Worm (Caenorhabditis elegans): ENCODE results near the gene Y59A8B.26.
"Not testable (repeated sequence)": the region's sequence is repeated elsewhere in the genome, so short reads cannot be mapped to it uniquely, and the experiment has no call there.

Gene Y59A8B.26

DNA sequence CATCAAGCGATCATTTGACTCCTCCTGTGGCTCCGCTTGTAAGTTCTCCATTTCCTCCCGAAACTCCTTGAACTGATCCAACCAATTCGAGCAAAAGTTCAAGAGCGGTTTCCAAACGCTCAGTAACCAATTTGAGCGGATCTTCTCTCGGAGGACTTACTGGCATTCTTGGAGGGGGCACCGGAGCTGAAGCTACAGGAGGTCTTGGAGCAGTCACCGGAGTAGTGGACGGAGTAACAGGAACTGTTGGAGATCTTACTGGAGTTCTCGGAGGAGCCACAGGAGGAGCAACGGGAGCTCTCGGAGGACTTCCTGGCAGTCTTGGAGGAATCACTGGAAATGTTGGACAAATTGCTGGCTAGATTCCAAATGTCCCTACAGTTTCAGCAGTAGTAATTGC, 2.0 kb downstream of the Y59A8B.26 start:
- no peak for TF ChIP-seq lin-39 (tag; optimal IDR thresholded peaks at IDR 0.05)

- TF ChIP-seq aly-2 (tag; optimal IDR thresholded peaks at IDR 0.05); nhr-76 (tag; optimal IDR thresholded peaks at IDR 0.05); ama-1 (optimal IDR thresholded peaks at IDR 0.05): not testable (repeated sequence)
These were observed 3.7 kb downstream of the Y59A8B.26 start, which contains the start of gene Y59A8B.19 for ce11 chrV:18006930-18007329. Y59A8B.19 (plus strand) TSS chrV:18007230.

ce11 chrV:18003876-18004275, 6.8 kb downstream of the Y59A8B.26 start:
- TF ChIP-seq elt-3 (tag; optimal IDR thresholded peaks at IDR 0.05) = peak in 1 of 3 experiments; percentile 1
- no peak for TF ChIP-seq nhr-25 (tag; optimal IDR thresholded peaks at IDR 0.05)
- no peak for TF ChIP-seq pha-4 (tag; optimal IDR thresholded peaks at IDR 0.05)
- TF ChIP-seq nhr-23 (tag; optimal IDR thresholded peaks at IDR 0.05) = peak; percentile 1

DNA sequence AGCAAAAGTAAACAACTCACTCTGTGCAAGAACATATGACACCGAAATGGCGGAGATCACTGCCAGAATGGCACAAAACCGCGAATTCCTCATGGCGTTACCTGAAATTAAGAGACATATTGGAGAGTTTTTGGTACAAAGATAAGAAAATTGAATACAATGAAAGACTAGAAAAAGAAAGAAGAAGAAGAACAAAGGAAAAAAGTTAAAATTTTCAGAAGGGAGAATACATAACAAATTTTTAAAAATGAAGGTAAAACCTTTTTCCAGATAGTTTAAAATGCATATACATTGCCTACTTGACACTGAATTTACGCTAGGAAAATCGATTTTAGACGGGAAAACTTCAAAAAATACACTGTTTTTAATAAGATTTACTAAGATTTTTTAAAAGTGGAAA, 9.4 kb downstream of the Y59A8B.26 start, which contains the start of gene lon-8:
Gene lon-8 (minus strand): TSS at position 101 of the 400 bp plus-strand sequence.
- no peak for TF ChIP-seq nhr-12 (tag; optimal IDR thresholded peaks at IDR 0.05)
- no peak for TF ChIP-seq eor-1 (tag; optimal IDR thresholded peaks at IDR 0.05)
- TF ChIP-seq elt-2 (tag; optimal IDR thresholded peaks at IDR 0.05) = no peak
- no peak for TF ChIP-seq pha-4 (tag; optimal IDR thresholded peaks at IDR 0.05)
- TF ChIP-seq lin-39 (tag; optimal IDR thresholded peaks at IDR 0.05) = no peak
- no peak for TF ChIP-seq nhr-25 (tag; optimal IDR thresholded peaks at IDR 0.05)

DNA sequence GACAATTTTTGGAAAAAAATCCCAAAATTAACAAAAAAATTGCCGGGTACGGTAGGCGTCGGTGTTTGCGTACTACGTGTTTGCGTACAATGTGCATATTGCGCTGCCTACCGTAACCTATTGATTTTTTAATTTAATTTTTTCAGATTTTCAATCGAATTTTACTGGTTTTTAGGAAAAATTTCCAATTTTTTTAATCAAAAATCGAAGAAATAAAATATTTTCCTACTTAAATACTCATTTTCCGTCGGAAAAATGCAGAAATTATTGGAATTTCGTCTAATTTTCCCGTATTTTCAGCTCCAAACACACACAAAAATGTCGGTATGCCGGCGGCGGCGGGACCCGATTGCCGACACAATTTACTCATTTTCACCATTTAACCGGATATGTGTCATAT, 24.7 kb downstream of the Y59A8B.26 start, which contains the start of gene Y59A8B.21:
Gene Y59A8B.21 (plus strand): TSS at position 301 of the 400 bp plus-strand sequence.
- no peak for TF ChIP-seq ztf-4 (tag; optimal IDR thresholded peaks at IDR 0.05)
- TF ChIP-seq egl-27 (tag; optimal IDR thresholded peaks at IDR 0.05) = no peak
- no peak for TF ChIP-seq ceh-9 (tag; optimal IDR thresholded peaks at IDR 0.05)
- TF ChIP-seq lin-15B (tag; optimal IDR thresholded peaks at IDR 0.05) = no peak
- no peak for TF ChIP-seq pha-4 (tag; optimal IDR thresholded peaks at IDR 0.05)
- TF ChIP-seq ZK546.5 (tag; optimal IDR thresholded peaks at IDR 0.05) = no peak
- TF ChIP-seq nhr-43 (tag; optimal IDR thresholded peaks at IDR 0.05; ENCODE audit: poor library complexity, severe bottlenecking) = no peak
- TF ChIP-seq nhr-28 (tag; optimal IDR thresholded peaks at IDR 0.05) = no peak
- no peak for TF ChIP-seq aly-2 (tag; optimal IDR thresholded peaks at IDR 0.05)
- no peak for TF ChIP-seq hmg-11 (tag; optimal IDR thresholded peaks at IDR 0.05)
- no peak for TF ChIP-seq mml-1 (tag; optimal IDR thresholded peaks at IDR 0.05)
- no peak for TF ChIP-seq elt-1 (tag; optimal IDR thresholded peaks at IDR 0.05)
- no peak for TF ChIP-seq lin-39 (tag; optimal IDR thresholded peaks at IDR 0.05)

DNA sequence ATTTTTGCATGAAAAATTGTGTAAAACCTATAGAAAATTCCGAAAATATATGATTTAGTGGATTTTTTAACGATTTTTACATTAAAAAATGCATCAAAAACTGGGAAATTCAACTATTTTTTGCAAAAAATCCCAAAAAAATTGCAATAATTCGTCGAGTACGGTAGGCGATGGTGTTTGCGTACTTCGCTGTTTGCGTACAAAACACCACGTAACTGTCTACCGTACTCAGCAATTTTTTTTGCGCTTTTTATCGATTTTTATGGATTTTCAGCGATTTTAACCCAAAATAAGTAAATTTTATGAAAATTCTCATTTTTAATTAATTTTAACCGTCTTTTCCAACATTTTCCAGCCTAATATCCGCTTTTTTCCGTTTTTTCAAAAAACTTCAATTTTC, 27.7 kb downstream of the Y59A8B.26 start:
- TF ChIP-seq unc-62 (GFP tag; optimal IDR thresholded peaks at IDR 0.05) = no peak
- TF ChIP-seq ceh-28 (tag; optimal IDR thresholded peaks at IDR 0.05) = no peak
- no peak for TF ChIP-seq ama-1 (optimal IDR thresholded peaks at IDR 0.05)
- TF ChIP-seq lin-39 (tag; optimal IDR thresholded peaks at IDR 0.05) = no peak

DNA sequence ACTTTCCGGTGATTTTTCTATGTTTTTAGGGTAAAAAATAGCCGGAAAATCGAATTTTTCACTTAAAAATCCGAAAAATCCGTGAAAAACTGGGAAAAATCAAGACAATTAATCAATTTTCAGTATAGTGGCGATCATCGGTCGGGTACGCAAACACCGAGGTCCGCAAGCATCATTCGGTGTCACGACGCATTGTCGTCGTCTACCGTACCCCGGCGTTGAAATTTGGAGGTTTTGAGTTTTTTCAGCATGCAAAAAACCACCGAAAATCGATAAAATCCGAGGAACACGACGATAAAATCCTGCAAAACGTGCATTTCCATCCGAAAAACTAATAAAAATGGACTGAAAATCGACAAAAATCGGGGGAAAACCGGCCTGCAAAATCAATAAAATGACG, 28.9 kb downstream of the Y59A8B.26 start:
- peak; percentile 9 for TF ChIP-seq skn-1 (tag; optimal IDR thresholded peaks at IDR 0.05)
- TF ChIP-seq ceh-28 (tag; optimal IDR thresholded peaks at IDR 0.05) = peak; percentile 59
- TF ChIP-seq lin-15B (tag; optimal IDR thresholded peaks at IDR 0.05) = peak; percentile 56
- peak; percentile 27 for TF ChIP-seq lin-39 (tag; optimal IDR thresholded peaks at IDR 0.05)
- TF ChIP-seq egl-5 (tag; optimal IDR thresholded peaks at IDR 0.05) = peak; percentile 3
- TF ChIP-seq pha-4 (tag; optimal IDR thresholded peaks at IDR 0.05) = peak; percentile 25
- TF ChIP-seq nfya-1 (tag; optimal IDR thresholded peaks at IDR 0.05; ENCODE audit: insufficient read depth) = peak; percentile 57
- TF ChIP-seq unc-39 (tag; optimal IDR thresholded peaks at IDR 0.05) = no peak
- TF ChIP-seq mdl-1 (tag; optimal IDR thresholded peaks at IDR 0.05) = no peak
- peak; percentile 30 for TF ChIP-seq jun-1 (tag; optimal IDR thresholded peaks at IDR 0.05)
- TF ChIP-seq nhr-25 (tag; optimal IDR thresholded peaks at IDR 0.05) = peak; percentile 1
- peak; percentile 79 for TF ChIP-seq hmg-11 (tag; optimal IDR thresholded peaks at IDR 0.05)
- TF ChIP-seq elt-2 (tag; optimal IDR thresholded peaks at IDR 0.05) = peak; percentile 18
- no peak for TF ChIP-seq sea-2 (GFP tag; optimal IDR thresholded peaks at IDR 0.05)

All from whole organism, L3 larva.